Fruit fly (Drosophila melanogaster): ENCODE measurements around the gene Tsf1.
A peak's percentile ranks its signal among the peaks of the same experiment; 100 is the strongest.

Gene Tsf1

dm6 chrX:18366851-18367649, 19.8 kb upstream of the Tsf1 start:
- TF ChIP-seq Clk (GFP tag; optimal IDR thresholded peaks at IDR 0.05) (peak; percentile 58), cnc (optimal IDR thresholded peaks at IDR 0.05) (no peak), Mnt (GFP tag; optimal IDR thresholded peaks at IDR 0.05) (peak; percentile 81), CG1620 (GFP tag; optimal IDR thresholded peaks at IDR 0.05) (peak; percentile 85), Hr96 (GFP tag; optimal IDR thresholded peaks at IDR 0.05) (peak; percentile 93), tj (GFP tag; optimal IDR thresholded peaks at IDR 0.05) (peak; percentile 76), CG11617 (GFP tag; optimal IDR thresholded peaks at IDR 0.05) (peak; percentile 72), ovo (GFP tag; optimal IDR thresholded peaks at IDR 0.05) (peak; percentile 64), CG7101 (tag; optimal IDR thresholded peaks at IDR 0.05) (peak; percentile 94), CG12768 (GFP tag; optimal IDR thresholded peaks at IDR 0.05) (peak; percentile 73), bab1 (GFP tag; optimal IDR thresholded peaks at IDR 0.05) (peak; percentile 94), CG33017 (tag; optimal IDR thresholded peaks at IDR 0.05) (peak; percentile 86), kay (GFP tag; ENCODE audit: borderline replicate concordance) (peak; percentile 56), CG5204 (GFP tag; optimal IDR thresholded peaks at IDR 0.05) (peak; percentile 84), CG7045 (GFP tag; optimal IDR thresholded peaks at IDR 0.05) (peak; percentile 81), toe (GFP tag; optimal IDR thresholded peaks at IDR 0.05) (peak; percentile 71), cic (GFP tag; optimal IDR thresholded peaks at IDR 0.05) (no peak), CG14711 (tag; optimal IDR thresholded peaks at IDR 0.05) (peak; percentile 86), Crg-1 (GFP tag; optimal IDR thresholded peaks at IDR 0.05) (peak; percentile 61), pad (GFP tag; optimal IDR thresholded peaks at IDR 0.05) (peak; percentile 85)

DNA sequence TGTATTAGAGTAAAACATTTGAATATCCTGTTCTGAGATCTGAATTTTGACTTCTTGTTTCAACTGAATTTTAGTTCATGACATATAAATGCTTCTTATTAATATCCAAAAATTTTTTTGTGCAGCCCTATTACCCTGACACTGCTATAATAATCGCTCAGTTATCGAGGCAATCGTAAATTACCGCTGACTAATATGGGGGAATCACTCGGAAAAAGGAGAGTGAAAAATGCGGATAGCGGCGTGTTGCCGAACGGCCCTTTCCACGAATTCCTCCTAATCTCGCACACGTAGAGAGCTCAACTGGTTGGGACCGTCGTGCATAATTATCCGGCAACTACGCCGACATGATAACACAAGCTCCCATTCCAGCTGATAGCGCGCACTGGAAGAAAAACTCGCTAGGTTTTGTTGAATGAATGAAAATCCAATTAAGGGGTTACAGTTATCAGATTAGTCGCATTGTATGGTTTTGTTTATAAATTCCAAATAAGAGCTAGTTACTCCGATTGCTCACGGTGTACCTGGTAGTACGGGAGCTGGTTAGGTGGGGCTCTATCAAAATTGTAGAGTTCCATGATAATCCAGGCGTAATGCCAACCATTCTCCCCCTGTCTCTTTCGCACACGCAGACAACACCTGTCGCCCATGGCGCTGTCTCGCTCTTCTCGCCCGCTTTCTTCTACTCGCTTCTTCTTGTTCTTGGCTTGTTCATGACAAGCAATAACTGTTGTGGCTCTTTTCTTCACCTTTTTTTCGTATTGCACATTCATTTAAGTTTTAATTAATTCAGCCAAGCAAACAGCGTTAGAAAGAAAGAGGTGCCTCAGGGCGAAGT, 18.9 kb upstream of the Tsf1 start:
- no peak for TF ChIP-seq kay (GFP tag; ENCODE audit: borderline replicate concordance)
- TF ChIP-seq CG11617 (GFP tag; optimal IDR thresholded peaks at IDR 0.05): peak; percentile 78
- peak; percentile 90 for TF ChIP-seq pad (GFP tag; optimal IDR thresholded peaks at IDR 0.05)
- TF ChIP-seq CG7045 (GFP tag; optimal IDR thresholded peaks at IDR 0.05): peak; percentile 71
- peak; percentile 28 for TF ChIP-seq CG1620 (GFP tag; optimal IDR thresholded peaks at IDR 0.05)
- no peak for TF ChIP-seq bab1 (GFP tag; optimal IDR thresholded peaks at IDR 0.05)
- TF ChIP-seq CG7101 (tag; optimal IDR thresholded peaks at IDR 0.05): peak; percentile 82
- peak in 1 of 2 experiments; percentile 78 for TF ChIP-seq cnc (optimal IDR thresholded peaks at IDR 0.05)
- no peak for TF ChIP-seq cic (GFP tag; optimal IDR thresholded peaks at IDR 0.05)
- peak; percentile 70 for TF ChIP-seq CG5204 (GFP tag; optimal IDR thresholded peaks at IDR 0.05)
- no peak for TF ChIP-seq tj (GFP tag; optimal IDR thresholded peaks at IDR 0.05)
- TF ChIP-seq toe (GFP tag; optimal IDR thresholded peaks at IDR 0.05): peak; percentile 38
- peak; percentile 25 for TF ChIP-seq Crg-1 (GFP tag; optimal IDR thresholded peaks at IDR 0.05)
- TF ChIP-seq Hr96 (GFP tag; optimal IDR thresholded peaks at IDR 0.05): peak; percentile 85
- TF ChIP-seq ovo (GFP tag; optimal IDR thresholded peaks at IDR 0.05): no peak
- peak; percentile 74 for TF ChIP-seq Mnt (GFP tag; optimal IDR thresholded peaks at IDR 0.05)
- TF ChIP-seq CG12768 (GFP tag; optimal IDR thresholded peaks at IDR 0.05): peak; percentile 67
- TF ChIP-seq CG14711 (tag; optimal IDR thresholded peaks at IDR 0.05): peak; percentile 63
- peak; percentile 72 for TF ChIP-seq CG33017 (tag; optimal IDR thresholded peaks at IDR 0.05)
- TF ChIP-seq Clk (GFP tag; optimal IDR thresholded peaks at IDR 0.05): peak; percentile 55

- no peak for TF ChIP-seq Hr96 (GFP tag; optimal IDR thresholded peaks at IDR 0.05)
- no peak for TF ChIP-seq Crg-1 (GFP tag; optimal IDR thresholded peaks at IDR 0.05)
- no peak for TF ChIP-seq ovo (GFP tag; optimal IDR thresholded peaks at IDR 0.05)
- no peak for TF ChIP-seq CG11617 (GFP tag; optimal IDR thresholded peaks at IDR 0.05)
- TF ChIP-seq cnc (optimal IDR thresholded peaks at IDR 0.05): no peak
- TF ChIP-seq Clk (GFP tag; optimal IDR thresholded peaks at IDR 0.05): no peak
- TF ChIP-seq toe (GFP tag; optimal IDR thresholded peaks at IDR 0.05): no peak
- TF ChIP-seq CG14711 (tag; optimal IDR thresholded peaks at IDR 0.05): no peak
- peak; percentile 99 for TF ChIP-seq tj (GFP tag; optimal IDR thresholded peaks at IDR 0.05)
- no peak for TF ChIP-seq CG33017 (tag; optimal IDR thresholded peaks at IDR 0.05)
- TF ChIP-seq CG7101 (tag; optimal IDR thresholded peaks at IDR 0.05): no peak
- TF ChIP-seq CG5204 (GFP tag; optimal IDR thresholded peaks at IDR 0.05): no peak
- no peak for TF ChIP-seq bab1 (GFP tag; optimal IDR thresholded peaks at IDR 0.05)
- no peak for TF ChIP-seq pad (GFP tag; optimal IDR thresholded peaks at IDR 0.05)
- no peak for TF ChIP-seq Mnt (GFP tag; optimal IDR thresholded peaks at IDR 0.05)
- peak; percentile 19 for TF ChIP-seq CG12768 (GFP tag; optimal IDR thresholded peaks at IDR 0.05)
- TF ChIP-seq CG7045 (GFP tag; optimal IDR thresholded peaks at IDR 0.05): no peak
- no peak for TF ChIP-seq CG1620 (GFP tag; optimal IDR thresholded peaks at IDR 0.05)
- TF ChIP-seq cic (GFP tag; optimal IDR thresholded peaks at IDR 0.05): peak; percentile 79
- TF ChIP-seq kay (GFP tag; ENCODE audit: borderline replicate concordance): peak; percentile 71
Measured at dm6 chrX:18368644-18368998, 18.3 kb upstream of the Tsf1 start.

- TF ChIP-seq Crg-1 (GFP tag; optimal IDR thresholded peaks at IDR 0.05): no peak
- TF ChIP-seq kay (GFP tag; ENCODE audit: borderline replicate concordance): no peak
- no peak for TF ChIP-seq CG7101 (tag; optimal IDR thresholded peaks at IDR 0.05)
- TF ChIP-seq cic (GFP tag; optimal IDR thresholded peaks at IDR 0.05): peak; percentile 42
- TF ChIP-seq Hr96 (GFP tag; optimal IDR thresholded peaks at IDR 0.05): no peak
- no peak for TF ChIP-seq CG7045 (GFP tag; optimal IDR thresholded peaks at IDR 0.05)
- no peak for TF ChIP-seq bab1 (GFP tag; optimal IDR thresholded peaks at IDR 0.05)
- no peak for TF ChIP-seq CG33017 (tag; optimal IDR thresholded peaks at IDR 0.05)
- no peak for TF ChIP-seq CG5204 (GFP tag; optimal IDR thresholded peaks at IDR 0.05)
- no peak for TF ChIP-seq Clk (GFP tag; optimal IDR thresholded peaks at IDR 0.05)
- TF ChIP-seq pad (GFP tag; optimal IDR thresholded peaks at IDR 0.05): no peak
- no peak for TF ChIP-seq cnc (optimal IDR thresholded peaks at IDR 0.05)
- peak; percentile 18 for TF ChIP-seq ovo (GFP tag; optimal IDR thresholded peaks at IDR 0.05)
- no peak for TF ChIP-seq CG1620 (GFP tag; optimal IDR thresholded peaks at IDR 0.05)
- no peak for TF ChIP-seq CG14711 (tag; optimal IDR thresholded peaks at IDR 0.05)
- TF ChIP-seq CG12768 (GFP tag; optimal IDR thresholded peaks at IDR 0.05): peak; percentile 89
- no peak for TF ChIP-seq Mnt (GFP tag; optimal IDR thresholded peaks at IDR 0.05)
- TF ChIP-seq toe (GFP tag; optimal IDR thresholded peaks at IDR 0.05): no peak
- TF ChIP-seq tj (GFP tag; optimal IDR thresholded peaks at IDR 0.05): peak; percentile 34
- no peak for TF ChIP-seq CG11617 (GFP tag; optimal IDR thresholded peaks at IDR 0.05)
Measured at dm6 chrX:18369767-18370166, 17.1 kb upstream of the Tsf1 start.
